Worm (Caenorhabditis elegans): ENCODE data around the gene T04C9.2.

ce11 chrIII:5990090-5990489 lies 1.6 kb upstream of the T04C9.2 start:
- no peak for TF ChIP-seq ama-1 (optimal IDR thresholded peaks at IDR 0.05)
- TF ChIP-seq elt-1 (tag; optimal IDR thresholded peaks at IDR 0.05): no peak
- no peak for TF ChIP-seq nhr-11 (tag; optimal IDR thresholded peaks at IDR 0.05)
- no peak for TF ChIP-seq nhr-77 (tag; optimal IDR thresholded peaks at IDR 0.05)
- TF ChIP-seq ceh-82 (tag; optimal IDR thresholded peaks at IDR 0.05): no peak
- no peak for TF ChIP-seq aly-2 (tag; optimal IDR thresholded peaks at IDR 0.05)
- TF ChIP-seq R02D3.7 (tag; optimal IDR thresholded peaks at IDR 0.05): no peak
- TF ChIP-seq ztf-11 (tag; optimal IDR thresholded peaks at IDR 0.05): no peak
- no peak for TF ChIP-seq blmp-1 (tag; optimal IDR thresholded peaks at IDR 0.05; ENCODE audit: insufficient read depth)
- TF ChIP-seq elt-3 (tag; optimal IDR thresholded peaks at IDR 0.05): no peak

Measured in whole organism, L2 larva.